Worm (Caenorhabditis elegans): ENCODE data around the gene K03B4.4.

K03B4.4 gene

DNA sequence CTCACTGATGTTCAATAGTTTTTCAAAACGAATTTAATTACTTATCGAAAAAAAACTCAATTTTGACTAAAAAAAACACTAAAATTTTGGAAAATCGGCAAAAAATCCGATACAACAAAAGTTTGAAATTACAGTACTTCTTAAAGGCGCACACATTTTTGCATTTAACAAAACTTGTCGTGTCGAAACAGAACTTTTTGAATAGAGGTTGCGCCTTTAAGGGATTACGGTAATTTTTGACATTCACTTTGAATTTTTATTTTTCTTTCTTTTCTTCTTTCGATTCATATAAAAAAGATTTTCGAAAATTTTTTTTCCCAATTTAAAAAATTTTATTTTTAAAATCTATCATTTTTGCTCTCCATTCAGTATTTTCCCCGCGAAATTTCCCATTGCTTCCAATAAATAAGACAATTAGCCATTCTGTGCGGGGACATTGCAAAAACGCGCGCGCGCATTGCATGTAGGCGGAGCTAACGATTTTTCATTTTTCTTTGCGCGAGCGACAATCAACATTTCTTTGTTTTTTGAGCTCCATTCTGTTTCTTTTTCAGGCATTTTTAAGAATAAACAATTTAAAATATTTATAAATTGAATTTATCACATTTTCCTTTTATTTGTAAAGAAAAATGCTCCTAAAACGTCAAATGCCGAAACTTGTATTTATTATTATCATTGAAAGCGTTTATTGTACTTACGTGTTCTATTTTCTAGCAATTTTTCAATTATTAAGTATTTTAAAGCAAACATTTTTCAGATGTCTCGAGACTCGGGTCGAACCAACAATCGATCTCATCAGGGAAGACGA lies 49.6 kb downstream of the K03B4.4 start, which contains the start of gene F39G3.3:
F39G3.3 (plus strand) TSS at position 758 of the 808 bp plus-strand sequence.
- TF ChIP-seq ztf-23 (GFP tag; IDR thresholded peaks at IDR 0.05) (peak; percentile 91), cog-1 (tag; optimal IDR thresholded peaks at IDR 0.05) (peak; percentile 81), flt-1 (GFP tag; IDR thresholded peaks at IDR 0.05) (peak; percentile 92), ztf-29 (GFP tag; IDR thresholded peaks at IDR 0.05) (peak; percentile 77), ref-1 (GFP tag; conservative IDR thresholded peaks at IDR 0.05) (peak; percentile 64; the same call in 1 of the 2 replicates), T22C8.4 (GFP tag; IDR thresholded peaks at IDR 0.05) (peak; percentile 85), klf-2 (GFP tag; conservative IDR thresholded peaks at IDR 0.05) (peak; percentile 81), med-1 (GFP tag; optimal IDR thresholded peaks at IDR 0.05; ENCODE audit: insufficient read depth) (peak; percentile 96), tab-1 (GFP tag; IDR thresholded peaks at IDR 0.05) (peak; percentile 92)

DNA sequence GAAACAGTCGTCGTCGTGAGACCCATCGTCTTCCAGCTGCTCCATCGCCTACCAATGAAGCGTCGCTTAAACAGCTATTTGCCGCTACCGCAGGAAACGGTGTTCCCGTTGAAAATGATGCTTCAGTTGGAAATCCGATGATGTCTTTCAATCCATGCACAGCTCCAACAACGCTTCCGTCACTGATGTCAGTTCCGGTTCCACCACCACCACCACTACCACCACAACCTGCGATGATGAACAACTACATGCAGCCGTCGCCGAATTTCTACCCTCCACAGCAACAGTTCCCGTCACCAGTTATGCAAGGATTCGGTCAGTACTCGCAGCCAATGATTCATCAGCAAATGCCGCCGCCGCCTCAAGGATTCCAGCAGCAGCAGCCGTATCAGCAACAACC lies 52.2 kb downstream of the K03B4.4 start:
- no peak for TF ChIP-seq flt-1 (GFP tag; IDR thresholded peaks at IDR 0.05)
- no peak for TF ChIP-seq cog-1 (tag; optimal IDR thresholded peaks at IDR 0.05)
- no peak for TF ChIP-seq klf-2 (GFP tag; conservative IDR thresholded peaks at IDR 0.05)
- TF ChIP-seq ref-1 (GFP tag; conservative IDR thresholded peaks at IDR 0.05), result no peak
- no peak for TF ChIP-seq tab-1 (GFP tag; IDR thresholded peaks at IDR 0.05)
- TF ChIP-seq ztf-23 (GFP tag; IDR thresholded peaks at IDR 0.05), result no peak
- TF ChIP-seq T22C8.4 (GFP tag; IDR thresholded peaks at IDR 0.05), result no peak

DNA sequence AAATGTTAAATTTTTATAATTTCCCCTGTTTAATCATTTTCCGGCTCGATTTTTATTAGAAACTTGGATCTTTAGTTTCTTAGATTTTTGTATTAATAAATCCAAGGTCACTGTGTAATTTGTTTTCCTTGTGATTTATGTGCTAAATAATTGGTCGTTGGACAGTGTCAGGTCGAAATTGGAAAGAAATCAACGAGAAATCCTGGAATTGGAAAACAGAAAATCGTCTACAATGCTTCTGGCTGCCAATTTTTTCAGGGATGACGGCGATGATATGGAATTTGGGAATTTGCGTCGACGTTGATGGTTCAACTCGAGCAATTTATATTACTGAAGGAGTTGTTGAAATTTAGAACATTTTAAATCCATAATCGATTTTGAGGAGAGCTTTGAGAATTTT lies 52.8 kb downstream of the K03B4.4 start:
- TF ChIP-seq med-1 (GFP tag; optimal IDR thresholded peaks at IDR 0.05; ENCODE audit: insufficient read depth), result no peak
